Worm (Caenorhabditis elegans) whole organism, L4/young adult: ENCODE results near the gene sfxn-2.

Source experiments
- W03F9.2 ChIP-seq: fragments of 150-350 bp; optimal IDR thresholded peaks from 2 replicates; lab custom pipeline; 2014; ENCODE audit warnings: missing biosample characterization, missing genetic modification characterization
- him-1 ChIP-seq: sonication (generic microtip); optimal IDR thresholded peaks from 2 replicates; lab custom pipeline; 2016; ENCODE audit warnings: missing genotype, missing genetic modification reagents, missing genetic modification characterization, missing compliant biosample characterization

DNA sequence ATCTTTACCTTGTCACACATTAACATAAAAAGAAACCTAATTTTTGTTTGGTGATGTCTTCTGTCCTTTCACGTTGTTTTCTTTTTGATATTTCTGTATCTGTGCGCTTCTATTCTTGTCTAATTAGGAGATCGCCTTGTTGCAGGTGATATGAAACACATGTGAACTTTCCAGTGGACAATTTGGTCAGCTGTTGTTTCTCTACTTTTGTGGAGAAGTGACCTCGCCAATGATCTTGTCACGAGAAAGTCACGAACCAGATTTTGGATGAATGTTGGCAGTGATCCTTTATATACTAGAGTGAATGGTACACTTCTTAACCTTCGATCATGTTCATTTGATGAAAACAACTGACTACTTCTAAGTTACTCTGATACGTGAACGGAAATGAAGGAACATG lies 25.6 kb downstream of the sfxn-2 start:
- no peak for TF ChIP-seq W03F9.2 (tag; lab: Kevin White, UChicago)
- TF ChIP-seq him-1 (tag; lab: Kevin White, UChicago): no peak
